Worm (Caenorhabditis elegans) whole organism, midembryonic: Measurements from ENCODE around the gene twk-20.

Source experiments
- cog-1 ChIP-seq: sonication (generic microtip); optimal IDR thresholded peaks from 2 replicates; lab custom pipeline; 2016; ENCODE audit warnings: missing genetic modification characterization, missing compliant biosample characterization
- klf-2 ChIP-seq: fragments of 200-800 bp; sonication (Bioruptor generic); conservative IDR thresholded peaks from 2 replicates; pipeline ENCODE4 v1.3.6; 2022; ENCODE audit warnings: missing genetic modification reagents, missing genetic modification characterization, missing compliant biosample characterization
- med-1 ChIP-seq: sonication (generic microtip); optimal IDR thresholded peaks from 2 replicates; lab custom pipeline; 2017; ENCODE audit warnings: missing genetic modification characterization, mild to moderate bottlenecking, missing compliant biosample characterization, antibody characterized with exemption, missing genetic modification reagents; ENCODE audit not compliant: insufficient read depth
- tab-1 ChIP-seq: fragments of 200-800 bp; sonication (Bioruptor generic); IDR thresholded peaks from 2 replicates; pipeline ENCODE4 v1.3.6; 2022; ENCODE audit warnings: missing genetic modification characterization, missing compliant biosample characterization
- ztf-29 ChIP-seq: fragments of 200-800 bp; sonication (Bioruptor generic); IDR thresholded peaks from 2 replicates; pipeline ENCODE4 v1.3.6; 2022; ENCODE audit warnings: missing genetic modification reagents, missing genetic modification characterization, missing compliant biosample characterization

ce11 chrX:13591175-13591574 lies 48.5 kb upstream of the twk-20 start, which contains the start of gene col-44:
- no peak for TF ChIP-seq tab-1 (GFP tag; lab: Robert Waterston, UW)
- no peak for TF ChIP-seq med-1
- no peak for TF ChIP-seq cog-1
- TF ChIP-seq klf-2 = no peak
- TF ChIP-seq ztf-29 (GFP tag; lab: Robert Waterston, UW) = no peak
